Fruit fly (Drosophila melanogaster): Measurements from ENCODE around the gene Fum2.

Fum2 gene

DNA sequence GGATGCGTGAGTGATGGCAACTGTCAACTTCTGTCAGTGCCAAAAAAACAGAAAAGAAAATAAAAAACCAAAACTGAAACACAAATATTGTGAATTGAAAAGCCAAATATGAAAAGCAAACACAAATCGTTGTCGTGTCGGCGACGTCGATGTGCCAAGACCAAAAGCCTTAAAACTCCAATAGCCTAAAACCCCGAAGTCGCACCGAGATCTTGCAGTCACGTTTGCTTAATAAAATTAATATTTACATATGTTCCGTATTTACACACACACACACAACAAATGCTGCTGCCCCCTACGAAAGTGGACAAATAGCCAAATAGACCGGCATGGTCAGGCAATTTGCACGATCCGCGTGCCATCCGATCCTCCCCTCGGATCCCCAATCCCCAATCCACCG, 43.4 kb upstream of the Fum2 start (continued):
- TF ChIP-seq CG11093 (GFP tag; IDR thresholded peaks at IDR 0.05), result no peak
- no peak for TF ChIP-seq Dad (GFP tag; optimal IDR thresholded peaks at IDR 0.05)
- no peak for TF ChIP-seq CG8924 (tag; optimal IDR thresholded peaks at IDR 0.05)
- TF ChIP-seq grau (tag; optimal IDR thresholded peaks at IDR 0.05), result no peak
- TF ChIP-seq Sin3A (optimal IDR thresholded peaks at IDR 0.05), result no peak
- peak; percentile 32 for TF ChIP-seq CG15269 (tag; optimal IDR thresholded peaks at IDR 0.05)
- no peak for TF ChIP-seq CG4424 (GFP tag; optimal IDR thresholded peaks at IDR 0.05)
- TF ChIP-seq br (optimal IDR thresholded peaks at IDR 0.05), result no peak
- peak; percentile 39 for TF ChIP-seq Sox100B (GFP tag; optimal IDR thresholded peaks at IDR 0.05)
- no peak for TF ChIP-seq sd (tag; optimal IDR thresholded peaks at IDR 0.05)
- TF ChIP-seq CG9215 (GFP tag; IDR thresholded peaks at IDR 0.05), result no peak
- no peak for TF ChIP-seq unc-4 (GFP tag; IDR thresholded peaks at IDR 0.05; ENCODE audit: partially characterized antibody)
- no peak for TF ChIP-seq Ravus (GFP tag; IDR thresholded peaks at IDR 0.05)
- no peak for TF ChIP-seq sug (tag; optimal IDR thresholded peaks at IDR 0.05)
- 0 out of 2 replicates have a peak, but pooled peaks have one; percentile 41 for TF ChIP-seq Awh (GFP tag; IDR thresholded peaks at IDR 0.05)
- peak; percentile 27 for TF ChIP-seq Meics (GFP tag; optimal IDR thresholded peaks at IDR 0.05)
- no peak for TF ChIP-seq CTCF (GFP tag; optimal IDR thresholded peaks at IDR 0.05)
- TF ChIP-seq usp (GFP tag; optimal IDR thresholded peaks at IDR 0.05), result no peak
- peak; percentile 11 for TF ChIP-seq CG11504 (tag; optimal IDR thresholded peaks at IDR 0.05)
- TF ChIP-seq jing (GFP tag; optimal IDR thresholded peaks at IDR 0.05), result no peak
- TF ChIP-seq Oaz (GFP tag; IDR thresholded peaks at IDR 0.05), result no peak
- no peak for TF ChIP-seq gro (GFP tag; optimal IDR thresholded peaks at IDR 0.05)
- no peak for TF ChIP-seq CG1603 (tag; optimal IDR thresholded peaks at IDR 0.05)
- TF ChIP-seq klu (GFP tag; IDR thresholded peaks at IDR 0.05), result no peak
- no peak for TF ChIP-seq CG15696 (tag; optimal IDR thresholded peaks at IDR 0.05)
- TF ChIP-seq dysf (GFP tag; IDR thresholded peaks at IDR 0.05), result peak; percentile 48; the same call in 1 of the 3 replicates
- TF ChIP-seq Fer1 (GFP tag; optimal IDR thresholded peaks at IDR 0.05), result peak; percentile 46
- no peak for TF ChIP-seq tap (tag; optimal IDR thresholded peaks at IDR 0.05)
- TF ChIP-seq seq (GFP tag; IDR thresholded peaks at IDR 0.05), result peak; percentile 51; the same call in 1 of the 2 replicates
- no peak for TF ChIP-seq ken (GFP tag; IDR thresholded peaks at IDR 0.05)
- no peak for TF ChIP-seq CG6791 (GFP tag; IDR thresholded peaks at IDR 0.05; ENCODE audit: partially characterized antibody)
- no peak for TF ChIP-seq sna (GFP tag; IDR thresholded peaks at IDR 0.05; ENCODE audit: partially characterized antibody)
- peak; percentile 9 for TF ChIP-seq Sox102F (GFP tag; optimal IDR thresholded peaks at IDR 0.05)
- no peak for TF ChIP-seq Dip2 (GFP tag; IDR thresholded peaks at IDR 0.05)
- peak; percentile 38 for TF ChIP-seq Hmr (GFP tag; optimal IDR thresholded peaks at IDR 0.05)
- TF ChIP-seq sens (GFP tag), result peak; percentile 23
- TF ChIP-seq CG4707 (GFP tag; optimal IDR thresholded peaks at IDR 0.05), result peak; percentile 5
- peak; percentile 41 for TF ChIP-seq CG12071 (GFP tag; optimal IDR thresholded peaks at IDR 0.05)
- no peak for TF ChIP-seq CG13287 (GFP tag; IDR thresholded peaks at IDR 0.05; ENCODE audit: partially characterized antibody)
- TF ChIP-seq Nf-YB (GFP tag; optimal IDR thresholded peaks at IDR 0.05), result no peak
- no peak for TF ChIP-seq gcm2 (GFP tag; optimal IDR thresholded peaks at IDR 0.05)
- TF ChIP-seq CG5245 (GFP tag; optimal IDR thresholded peaks at IDR 0.05), result no peak
- TF ChIP-seq CG18599 (GFP tag; optimal IDR thresholded peaks at IDR 0.05), result peak; percentile 37
- no peak for TF ChIP-seq Sry-β (GFP tag; optimal IDR thresholded peaks at IDR 0.05)
- no peak for TF ChIP-seq ranshi (GFP tag; IDR thresholded peaks at IDR 0.05)
- no peak for TF ChIP-seq Rfx (GFP tag; IDR thresholded peaks at IDR 0.05)
- TF ChIP-seq dati (GFP tag; IDR thresholded peaks at IDR 0.05), result no peak
- TF ChIP-seq HmgZ (tag; optimal IDR thresholded peaks at IDR 0.05), result no peak
- TF ChIP-seq CG7357 (GFP tag; IDR thresholded peaks at IDR 0.05), result no peak
- peak; percentile 38 for TF ChIP-seq dmrt99B (tag; optimal IDR thresholded peaks at IDR 0.05)
- no peak for TF ChIP-seq CG3995 (GFP tag; optimal IDR thresholded peaks at IDR 0.05)
- TF ChIP-seq HLH3B (GFP tag; IDR thresholded peaks at IDR 0.05), result peak; percentile 24; the same call in 1 of the 2 replicates
- TF ChIP-seq CG5180 (GFP tag; optimal IDR thresholded peaks at IDR 0.05), result peak; percentile 51
